Fruit fly (Drosophila melanogaster) whole organism, pupa: ENCODE results near the gene CG1774.

Experiments used
- CG10348 ChIP-seq: fragments of 200-800 bp; sonication (Bioruptor generic); IDR thresholded peaks from 2 replicates; pipeline ENCODE4 v1.3.6; 2022; ENCODE audit warnings: missing biosample characterization, missing genetic modification characterization
- CG12605 ChIP-seq: fragments of 200-800 bp; sonication (Bioruptor generic); IDR thresholded peaks from 2 replicates; pipeline ENCODE4 v1.3.6; 2022; ENCODE audit warnings: missing biosample characterization, missing genetic modification characterization
- CG17806 ChIP-seq: fragments of 200-800 bp; sonication (Bioruptor generic); optimal IDR thresholded peaks from 2 replicates; lab custom pipeline; 2018; ENCODE audit warnings: missing biosample characterization, mild to moderate bottlenecking, missing genetic modification characterization, moderate library complexity
- CG32121 ChIP-seq: fragments of 200-800 bp; sonication (Bioruptor generic); IDR thresholded peaks from 2 replicates; pipeline ENCODE4 v1.3.6; 2022; ENCODE audit warnings: missing biosample characterization, missing genetic modification characterization
- CG8159 ChIP-seq: fragments of 200-800 bp; sonication (Bioruptor generic); optimal IDR thresholded peaks from 3 replicates; lab custom pipeline; 2018; ENCODE audit warnings: missing biosample characterization, mild to moderate bottlenecking, missing genetic modification characterization, moderate library complexity
- CG8301 ChIP-seq: fragments of 200-800 bp; sonication (Bioruptor generic); optimal IDR thresholded peaks from 2 replicates; lab custom pipeline; 2018; ENCODE audit warnings: missing biosample characterization, mild to moderate bottlenecking, missing genetic modification characterization
- CG9948 ChIP-seq: fragments of 200-800 bp; sonication (Bioruptor generic); optimal IDR thresholded peaks from 2 replicates; lab custom pipeline; 2018; ENCODE audit warnings: missing biosample characterization, mild to moderate bottlenecking, missing genetic modification characterization, moderate library complexity
- EcR ChIP-seq: fragments of 200-800 bp; sonication (Bioruptor generic); optimal IDR thresholded peaks from 3 replicates; lab custom pipeline; 2019; ENCODE audit warnings: missing biosample characterization, missing genetic modification characterization, mild to moderate bottlenecking, moderate library complexity, missing genetic modification reagents
- Snoo ChIP-seq: fragments of 200-800 bp; sonication (Bioruptor generic); optimal IDR thresholded peaks from 3 replicates; lab custom pipeline; 2017; ENCODE audit warnings: missing biosample characterization, mild to moderate bottlenecking, missing genetic modification characterization, inconsistent platforms
- fd96Ca ChIP-seq: fragments of 200-800 bp; sonication (Bioruptor generic); IDR thresholded peaks from 3 replicates; pipeline ENCODE4 v1.3.6; 2022; ENCODE audit warnings: missing biosample characterization, missing genetic modification characterization

DNA sequence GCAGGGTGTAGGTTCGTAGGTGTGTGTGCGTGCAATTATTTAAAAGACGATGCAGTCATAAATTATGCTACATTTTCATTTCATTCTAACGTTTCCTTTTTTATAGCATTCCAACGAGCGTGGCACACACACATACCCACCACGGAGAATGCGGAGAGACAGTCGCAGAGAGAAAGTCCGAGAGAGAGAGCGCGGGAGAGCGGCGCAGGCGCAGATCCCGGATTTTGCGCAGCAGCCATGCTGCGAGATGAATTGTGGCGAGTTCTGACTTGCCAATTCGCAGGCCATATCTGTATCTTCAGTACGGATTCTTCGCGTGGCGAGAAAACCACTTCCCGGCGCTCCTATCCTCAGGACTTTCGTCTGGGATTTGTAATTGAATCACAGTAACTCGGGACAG is 29.2 kb downstream of the CG1774 start, which contains the start of gene kek6:
- TF ChIP-seq CG8159 (tag; lab: Kevin White, UChicago) (no peak), CG32121 (GFP tag; lab: Robert Waterston, UW) (no peak), CG9948 (no peak), CG8301 (no peak), Snoo (tag; lab: Kevin White, UChicago) (no peak), CG17806 (tag; lab: Kevin White, UChicago) (no peak), fd96Ca (no peak), EcR (GFP tag; lab: Kevin White, UChicago) (no peak), CG12605 (GFP tag; lab: Robert Waterston, UW) (no peak), CG10348 (GFP tag; lab: Robert Waterston, UW) (no peak)
